Worm (Caenorhabditis elegans): ENCODE measurements around the gene CC8.3.

CC8.3 gene

DNA sequence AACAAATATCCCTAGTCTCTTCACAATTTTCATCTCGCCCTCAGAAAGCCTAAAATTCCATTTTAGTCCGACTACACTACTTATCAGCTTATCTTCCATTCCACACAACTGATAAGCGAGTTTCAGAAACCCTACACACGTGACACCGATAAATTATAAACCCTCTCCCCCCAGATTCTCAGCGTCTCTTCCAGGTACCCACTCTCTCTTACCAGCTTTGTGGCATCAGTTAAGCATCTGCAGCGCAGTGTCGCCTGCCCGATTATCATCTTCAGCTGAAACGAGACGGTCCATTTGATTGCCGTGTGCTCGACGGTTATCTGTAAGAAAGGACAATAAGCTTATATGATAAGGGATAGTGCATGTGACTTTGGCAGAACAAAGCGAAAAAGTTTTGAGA lies 30.2 kb downstream of the CC8.3 start (continued):
- no peak for TF ChIP-seq ces-1 (GFP tag; optimal IDR thresholded peaks at IDR 0.05)
- TF ChIP-seq hpl-2 (GFP tag; optimal IDR thresholded peaks at IDR 0.05): no peak
- no peak for TF ChIP-seq C04F5.9 (tag; optimal IDR thresholded peaks at IDR 0.05)
- no peak for TF ChIP-seq unc-30 (tag; optimal IDR thresholded peaks at IDR 0.05)
- no peak for TF ChIP-seq Y116A8C.19 (tag; optimal IDR thresholded peaks at IDR 0.05; ENCODE audit: borderline replicate concordance)
- no peak for TF ChIP-seq C16A3.4 (tag; optimal IDR thresholded peaks at IDR 0.05)
- TF ChIP-seq zip-4 (GFP tag; optimal IDR thresholded peaks at IDR 0.05): no peak
- no peak for TF ChIP-seq elt-3 (tag; optimal IDR thresholded peaks at IDR 0.05)
- TF ChIP-seq nhr-237 (tag; optimal IDR thresholded peaks at IDR 0.05): no peak
- no peak for TF ChIP-seq unc-62 (GFP tag; optimal IDR thresholded peaks at IDR 0.05)
- no peak for TF ChIP-seq tlp-1 (tag; optimal IDR thresholded peaks at IDR 0.05)
- TF ChIP-seq ets-5 (GFP tag; IDR thresholded peaks at IDR 0.05): no peak
- TF ChIP-seq jun-1 (tag; optimal IDR thresholded peaks at IDR 0.05): peak; percentile 34
- no peak for TF ChIP-seq lin-15B (tag; optimal IDR thresholded peaks at IDR 0.05)
- no peak for TF ChIP-seq C34B4.2 (tag; optimal IDR thresholded peaks at IDR 0.05)
- peak; percentile 25; the same call in 1 of the 2 replicates for TF ChIP-seq nhr-19 (GFP tag; conservative IDR thresholded peaks at IDR 0.05)
- TF ChIP-seq nhr-28 (tag; optimal IDR thresholded peaks at IDR 0.05): no peak
- TF ChIP-seq ceh-63 (GFP tag; optimal IDR thresholded peaks at IDR 0.05): no peak
- no peak for TF ChIP-seq zag-1 (tag; optimal IDR thresholded peaks at IDR 0.05)
- TF ChIP-seq nhr-90 (tag; optimal IDR thresholded peaks at IDR 0.05; ENCODE audit: poor library complexity): peak; percentile 57
- TF ChIP-seq rnt-1 (tag; optimal IDR thresholded peaks at IDR 0.05): no peak
- TF ChIP-seq pax-3 (tag; optimal IDR thresholded peaks at IDR 0.05): no peak
- TF ChIP-seq sox-4 (tag; optimal IDR thresholded peaks at IDR 0.05): no peak
- TF ChIP-seq unc-130 (tag; optimal IDR thresholded peaks at IDR 0.05): no peak
- TF ChIP-seq tbx-2 (tag; optimal IDR thresholded peaks at IDR 0.05): no peak
- no peak for TF ChIP-seq irx-1 (tag; optimal IDR thresholded peaks at IDR 0.05)
- no peak for TF ChIP-seq snu-23 (GFP tag; optimal IDR thresholded peaks at IDR 0.05)
- no peak for TF ChIP-seq nhr-84 (tag; optimal IDR thresholded peaks at IDR 0.05)
- TF ChIP-seq ceh-88 (GFP tag; IDR thresholded peaks at IDR 0.05): no peak
- TF ChIP-seq lin-35 (GFP tag; optimal IDR thresholded peaks at IDR 0.05): peak in 1 of 2 experiments; percentile 69
- TF ChIP-seq elt-2 (tag; optimal IDR thresholded peaks at IDR 0.05): peak; percentile 99
- no peak for TF ChIP-seq lir-3 (tag; optimal IDR thresholded peaks at IDR 0.05; ENCODE audit: poor library complexity)
- no peak for TF ChIP-seq mab-9 (GFP tag; IDR thresholded peaks at IDR 0.05)
- TF ChIP-seq nhr-20 (tag; optimal IDR thresholded peaks at IDR 0.05): peak; percentile 27
- TF ChIP-seq nhr-12 (tag; optimal IDR thresholded peaks at IDR 0.05): no peak
- no peak for TF ChIP-seq fkh-10 (GFP tag; optimal IDR thresholded peaks at IDR 0.05)

DNA sequence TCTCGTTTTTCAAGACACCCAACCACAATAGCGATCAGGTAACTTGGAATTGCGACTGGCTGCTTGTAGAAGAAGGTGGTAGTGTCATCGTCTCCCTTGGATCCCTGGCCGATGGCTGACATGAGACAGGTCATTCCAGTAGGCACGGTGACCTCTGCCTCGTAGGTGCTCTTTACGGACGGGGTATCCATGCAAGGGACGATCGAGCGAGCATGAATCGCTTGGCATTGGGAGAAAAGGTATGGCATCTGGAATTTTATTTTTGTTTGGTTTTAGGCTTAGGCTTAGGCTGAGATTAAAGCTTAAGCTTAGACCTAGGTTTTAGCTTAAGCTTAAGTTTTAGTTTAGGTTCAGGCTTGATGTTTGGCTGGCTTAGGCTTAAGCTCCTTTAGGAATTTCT lies 31.1 kb downstream of the CC8.3 start:
- TF ChIP-seq pqm-1 (tag; optimal IDR thresholded peaks at IDR 0.05) (no peak), sptf-1 (tag; optimal IDR thresholded peaks at IDR 0.05) (no peak), efl-3 (GFP tag; optimal IDR thresholded peaks at IDR 0.05) (no peak), swsn-7 (tag; optimal IDR thresholded peaks at IDR 0.05) (no peak), hlh-4 (tag; optimal IDR thresholded peaks at IDR 0.05) (no peak), C04F5.9 (tag; optimal IDR thresholded peaks at IDR 0.05) (no peak)

DNA sequence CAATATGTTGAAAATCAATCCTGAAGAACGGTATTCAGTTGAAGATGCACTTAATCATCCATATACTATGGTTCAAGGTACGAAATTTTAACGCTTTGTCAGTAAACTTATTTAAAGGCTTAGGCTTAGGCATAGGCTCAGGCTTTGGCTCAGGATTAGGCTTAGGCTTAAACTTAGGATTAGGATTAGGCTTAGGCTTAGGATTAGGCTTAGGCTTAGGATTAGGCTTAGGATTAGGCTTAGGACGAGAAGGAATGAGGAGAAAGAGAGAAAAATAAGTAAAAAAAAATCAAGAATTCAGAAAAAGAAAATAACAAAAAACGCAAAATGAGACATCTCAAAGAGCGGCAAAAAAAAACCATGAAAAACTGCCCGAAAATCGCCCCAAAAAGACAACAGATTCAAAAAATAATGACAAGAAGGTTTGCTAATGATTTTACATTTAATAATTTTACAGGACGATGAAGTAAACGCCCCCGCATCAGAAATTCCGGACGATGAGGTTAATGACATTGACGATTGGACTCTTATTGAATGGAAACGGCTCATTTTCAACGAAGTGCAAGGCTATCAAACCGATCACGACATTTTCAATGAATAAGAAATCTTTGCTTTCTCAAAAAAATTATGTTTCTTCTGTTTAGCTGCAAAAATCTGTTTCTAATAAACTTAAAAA lies 33.4 kb downstream of the CC8.3 start:
- TF ChIP-seq xbp-1 (tag; optimal IDR thresholded peaks at IDR 0.05): no peak
